Worm (Caenorhabditis elegans) whole organism, young adult: ENCODE measurements around the gene C14H10.2.

Source experiments
- C06A6.2 ChIP-seq: fragments of 200-800 bp; sonication (Bioruptor generic); conservative IDR thresholded peaks from 2 replicates; pipeline ENCODE4 v1.3.6; 2022; ENCODE audit warnings: missing genetic modification characterization, missing compliant biosample characterization
- madf-10 ChIP-seq: sonication (generic microtip); optimal IDR thresholded peaks from 2 replicates; lab custom pipeline; 2016; ENCODE audit warnings: mild to moderate bottlenecking, missing genetic modification characterization, missing compliant biosample characterization
- mxl-1 ChIP-seq: sonication (generic microtip); optimal IDR thresholded peaks from 2 replicates; lab custom pipeline; 2016; ENCODE audit warnings: missing genetic modification characterization, missing compliant biosample characterization
- unc-130 ChIP-seq: sonication (generic microtip); optimal IDR thresholded peaks from 2 replicates; lab custom pipeline; 2016; ENCODE audit warnings: missing genetic modification reagents, missing genetic modification characterization, missing compliant biosample characterization

DNA sequence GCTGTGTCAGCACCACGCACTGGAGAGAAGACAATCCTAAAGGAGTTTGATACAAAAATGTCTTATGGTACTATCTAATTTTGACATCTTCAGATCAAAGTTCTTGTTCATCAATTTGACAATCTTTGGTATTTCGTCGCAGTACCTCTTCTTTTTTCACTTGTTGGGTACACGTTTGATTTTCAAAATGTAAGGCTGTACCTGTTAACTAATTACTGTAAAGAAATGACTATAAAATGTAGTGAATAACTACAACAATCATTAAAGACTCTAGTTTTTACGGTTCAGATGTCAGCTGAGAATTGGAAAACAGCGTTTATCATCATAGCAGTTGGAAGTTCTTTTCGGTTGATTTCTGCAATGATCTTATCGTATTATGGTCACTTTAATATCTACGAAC, 24.4 kb upstream of the C14H10.2 start:
- TF ChIP-seq madf-10 (tag; lab: Kevin White, UChicago) (no peak), mxl-1 (tag; lab: Kevin White, UChicago) (no peak), C06A6.2 (GFP tag; lab: Robert Waterston, UW) (no peak), unc-130 (GFP tag; lab: Kevin White, UChicago) (no peak)
